Worm (Caenorhabditis elegans): Measurements from ENCODE around the gene clec-130.

DNA sequence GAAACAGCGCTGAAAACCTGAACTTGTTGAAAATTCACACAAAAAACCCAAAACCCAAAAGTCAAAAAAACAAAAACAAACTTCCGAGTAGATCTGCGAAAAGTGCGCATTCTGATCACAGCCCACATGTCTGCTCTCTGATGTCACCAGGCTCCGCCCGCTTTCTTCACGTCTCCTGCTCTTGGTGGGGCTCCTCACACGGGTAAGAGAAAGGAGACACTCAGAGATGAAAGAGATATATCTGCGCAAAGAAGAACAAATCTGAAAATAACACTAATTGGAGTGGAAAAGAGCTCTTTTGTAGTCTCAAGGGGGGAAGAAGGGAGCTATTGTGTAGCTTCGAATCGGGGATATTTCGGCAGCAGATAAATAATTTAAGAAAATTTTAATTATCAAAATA, 45.1 kb upstream of the clec-130 start, which contains the start of gene ncs-6:
- TF ChIP-seq lim-6 (tag; optimal IDR thresholded peaks at IDR 0.05), result no peak
- TF ChIP-seq tbx-2 (tag; optimal IDR thresholded peaks at IDR 0.05), result no peak
- no peak for TF ChIP-seq nfya-1 (tag; optimal IDR thresholded peaks at IDR 0.05)
- TF ChIP-seq npax-4 (tag; optimal IDR thresholded peaks at IDR 0.05), result no peak
- no peak for TF ChIP-seq mec-3 (tag; optimal IDR thresholded peaks at IDR 0.05; ENCODE audit: borderline replicate concordance)
- TF ChIP-seq sdc-2 (tag; optimal IDR thresholded peaks at IDR 0.05), result no peak
- no peak for TF ChIP-seq gmeb-2 (tag; optimal IDR thresholded peaks at IDR 0.05)
- TF ChIP-seq pros-1 (tag; optimal IDR thresholded peaks at IDR 0.05), result no peak
- no peak for TF ChIP-seq pha-4 (tag; optimal IDR thresholded peaks at IDR 0.05)
- TF ChIP-seq tbx-7 (tag; optimal IDR thresholded peaks at IDR 0.05), result no peak
- TF ChIP-seq pqm-1 (tag; optimal IDR thresholded peaks at IDR 0.05), result no peak
- no peak for TF ChIP-seq rnt-1 (tag; optimal IDR thresholded peaks at IDR 0.05)
- TF ChIP-seq ahr-1 (tag; optimal IDR thresholded peaks at IDR 0.05), result no peak
